Fruit fly (Drosophila melanogaster) whole organism, wandering third instar larva: ENCODE data around the gene CG16762.

Source experiments
- CG9705 ChIP-seq: fragments of 200-800 bp; sonication (Bioruptor generic); optimal IDR thresholded peaks from 2 replicates; lab custom pipeline; 2018; ENCODE audit warnings: missing biosample characterization, mild to moderate bottlenecking, missing genetic modification characterization
- CrebA ChIP-seq: fragments of 200-800 bp; sonication (Bioruptor generic); optimal IDR thresholded peaks from 2 replicates; lab custom pipeline; 2016; ENCODE audit warnings: missing biosample characterization, mild to moderate bottlenecking, missing genetic modification characterization, borderline replicate concordance
- Dif ChIP-seq: fragments of 200-275, 200-300 bp; sonication (Bioruptor generic); optimal IDR thresholded peaks from 2 replicates; lab custom pipeline; 2018; ENCODE audit warnings: missing biosample characterization, missing genetic modification characterization; ENCODE audit not compliant: partially characterized antibody
- Jra ChIP-seq: sonication (Bioruptor generic); optimal IDR thresholded peaks from 2 replicates; lab custom pipeline; 2016; ENCODE audit warnings: missing biosample characterization, missing genetic modification characterization
- fru ChIP-seq: fragments of 200-800 bp; sonication (Bioruptor generic); optimal IDR thresholded peaks from 3 replicates; lab custom pipeline; 2016; ENCODE audit warnings: missing biosample characterization, mild to moderate bottlenecking, missing genetic modification characterization
- pan ChIP-seq: fragments of >200 bp; optimal IDR thresholded peaks from 2 replicates; lab custom pipeline; 2017

DNA sequence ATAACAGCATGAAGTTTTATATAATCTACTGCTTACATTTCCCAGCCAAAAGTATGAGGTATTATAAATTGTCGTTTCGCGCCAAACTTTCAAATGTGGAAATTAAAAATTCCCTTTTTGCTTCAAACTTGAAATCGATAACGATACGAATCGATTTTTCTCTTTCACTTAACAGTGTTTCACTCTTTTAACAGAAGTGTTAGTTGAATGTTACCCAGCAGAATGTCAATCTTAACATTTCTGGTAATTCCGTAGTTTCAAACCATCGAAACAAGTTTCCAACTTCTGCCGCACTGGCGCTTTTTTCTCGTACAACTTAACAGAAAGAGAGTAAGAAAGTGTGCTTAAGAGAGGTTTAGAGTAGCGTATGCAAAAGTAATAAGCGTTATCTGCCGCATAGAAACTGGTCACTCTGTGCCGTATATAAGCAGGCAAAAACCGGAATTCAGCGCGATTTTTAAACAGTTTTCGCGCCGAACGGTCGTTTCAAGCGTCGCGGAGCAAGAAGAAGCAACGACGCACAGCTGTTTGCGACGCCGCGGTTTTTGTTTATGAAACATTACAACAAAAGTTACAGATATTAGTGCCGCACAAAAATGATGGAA, 8.9 kb downstream of the CG16762 start:
- TF ChIP-seq CrebA (GFP tag; lab: Kevin White, UChicago) = peak; percentile 36
- TF ChIP-seq Dif (GFP tag; lab: Kevin White, UChicago) = peak; percentile 70
- TF ChIP-seq CG9705 (GFP tag; lab: Kevin White, UChicago) = no peak
- peak; percentile 100 for TF ChIP-seq fru (GFP tag; lab: Kevin White, UChicago)
- TF ChIP-seq Jra (GFP tag; lab: Kevin White, UChicago) = no peak
- TF ChIP-seq pan = no peak
